Fruit fly (Drosophila melanogaster) whole organism, embryonic: ENCODE data around the gene CG31468.

Experiments used
- Aef1 ChIP-seq: fragments of 200-800 bp; sonication (Bioruptor generic); IDR thresholded peaks from 3 replicates; pipeline ENCODE4 v1.3.6; 2022; ENCODE audit warnings: missing biosample characterization, missing genetic modification characterization
- Atf-2 ChIP-seq: fragments of 200-800 bp; sonication (Bioruptor generic); optimal IDR thresholded peaks from 2 replicates; lab custom pipeline; 2016; ENCODE audit warnings: missing biosample characterization, missing genetic modification characterization
- BEAF-32 ChIP-seq: fragments of 200-800 bp; sonication (Bioruptor generic); optimal IDR thresholded peaks from 3 replicates; lab custom pipeline; 2017; ENCODE audit warnings: missing biosample characterization, missing genetic modification characterization, mild to moderate bottlenecking, moderate library complexity, missing genetic modification reagents
- CG1024 ChIP-seq: fragments of 200-800 bp; sonication (Bioruptor generic); IDR thresholded peaks from 2 replicates; pipeline ENCODE4 v1.3.6; 2022; ENCODE audit warnings: missing biosample characterization, missing genetic modification characterization
- CG10462 ChIP-seq: fragments of 200-800 bp; sonication (Bioruptor generic); optimal IDR thresholded peaks from 2 replicates; lab custom pipeline; 2016; ENCODE audit warnings: missing biosample characterization, missing genetic modification characterization
- CG10543 ChIP-seq: fragments of 200-800 bp; sonication (Bioruptor generic); optimal IDR thresholded peaks from 3 replicates; lab custom pipeline; 2017; ENCODE audit warnings: missing biosample characterization, mild to moderate bottlenecking, missing genetic modification characterization, moderate library complexity
- CG12155 ChIP-seq: fragments of 200-800 bp; sonication (Bioruptor generic); optimal IDR thresholded peaks from 3 replicates; lab custom pipeline; 2016; ENCODE audit warnings: missing biosample characterization, missing genetic modification characterization
- CG12219 ChIP-seq: fragments of 200-800 bp; sonication (Bioruptor generic); optimal IDR thresholded peaks from 3 replicates; lab custom pipeline; 2018; ENCODE audit warnings: missing biosample characterization, mild to moderate bottlenecking, missing genetic modification characterization
- CG12769 ChIP-seq: fragments of 200-800 bp; sonication (Bioruptor generic); optimal IDR thresholded peaks from 2 replicates; lab custom pipeline; 2019; ENCODE audit warnings: missing biosample characterization, mild to moderate bottlenecking, missing genetic modification characterization, moderate library complexity
- CG13624 ChIP-seq: fragments of 200-800 bp; sonication (Bioruptor generic); optimal IDR thresholded peaks from 2 replicates; lab custom pipeline; 2016; ENCODE audit warnings: missing biosample characterization, missing genetic modification characterization
- CG15479 ChIP-seq: fragments of 200-800 bp; sonication (Bioruptor generic); optimal IDR thresholded peaks from 3 replicates; lab custom pipeline; 2019; ENCODE audit warnings: missing biosample characterization, mild to moderate bottlenecking, missing genetic modification characterization, moderate library complexity
- CG15514 ChIP-seq: fragments of 200-800 bp; sonication (Bioruptor generic); optimal IDR thresholded peaks from 3 replicates; lab custom pipeline; 2017; ENCODE audit warnings: missing biosample characterization, missing genetic modification characterization, mild to moderate bottlenecking, moderate library complexity, missing genetic modification reagents
- CG2678 ChIP-seq: fragments of 200-800 bp; sonication (Bioruptor generic); optimal IDR thresholded peaks from 3 replicates; lab custom pipeline; 2019; ENCODE audit warnings: missing biosample characterization, mild to moderate bottlenecking, missing genetic modification characterization, moderate library complexity
- CG30020 ChIP-seq: fragments of 200-800 bp; optimal IDR thresholded peaks from 2 replicates; lab custom pipeline; 2019; ENCODE audit warnings: missing biosample characterization, mild to moderate bottlenecking, missing genetic modification characterization, moderate library complexity
- CG34422 ChIP-seq: fragments of 200-800 bp; sonication (Bioruptor generic); IDR thresholded peaks from 3 replicates; pipeline ENCODE4 v1.3.6; 2022; ENCODE audit warnings: missing biosample characterization, missing genetic modification characterization
- CG43689 ChIP-seq: fragments of 200-800 bp; sonication (Bioruptor generic); IDR thresholded peaks from 2 replicates; pipeline ENCODE4 v1.3.6; 2022; ENCODE audit warnings: missing biosample characterization, missing genetic modification characterization
- CG4820 ChIP-seq: fragments of 200-800 bp; sonication (Bioruptor generic); optimal IDR thresholded peaks from 3 replicates; lab custom pipeline; 2016; ENCODE audit warnings: missing biosample characterization, missing genetic modification characterization
- CG6813 ChIP-seq: fragments of 200-800 bp; sonication (Bioruptor generic); optimal IDR thresholded peaks from 2 replicates; lab custom pipeline; 2017; ENCODE audit warnings: missing biosample characterization, missing genetic modification characterization, mild to moderate bottlenecking, moderate library complexity, missing genetic modification reagents
- CG8290 ChIP-seq, 3 experiments: fragments of 200-800 bp; sonication (Bioruptor generic); optimal IDR thresholded peaks; 2 replicates each; lab custom pipeline; 2016 to 2019; ENCODE audit warnings: missing biosample characterization in 3 of 3, missing genetic modification characterization in 3 of 3, mild to moderate bottlenecking in 2 of 3, moderate library complexity in 1 of 3
- Deaf1 ChIP-seq: fragments of 200-800 bp; optimal IDR thresholded peaks from 3 replicates; lab custom pipeline; 2019; ENCODE audit warnings: missing biosample characterization, mild to moderate bottlenecking, missing genetic modification characterization, moderate library complexity
- HmgD ChIP-seq: fragments of 200-800 bp; sonication (Bioruptor generic); optimal IDR thresholded peaks from 3 replicates; lab custom pipeline; 2016; ENCODE audit warnings: missing biosample characterization, missing genetic modification characterization
- Lim3 ChIP-seq: fragments of 200-800 bp; sonication (Bioruptor generic); IDR thresholded peaks from 2 replicates; pipeline ENCODE4 v1.3.6; 2022; ENCODE audit warnings: missing biosample characterization, missing genetic modification characterization
- Med ChIP-seq: fragments of 200-800 bp; sonication (Bioruptor generic); peaks from one replicate; lab custom pipeline; 2016; ENCODE audit warnings: missing biosample characterization, missing genetic modification characterization, mild to moderate bottlenecking, inconsistent platforms, moderate library complexity
- NC2β ChIP-seq: fragments of 200-800 bp; sonication (Bioruptor generic); optimal IDR thresholded peaks from 2 replicates; lab custom pipeline; 2016; ENCODE audit warnings: missing biosample characterization, missing genetic modification characterization
- NK7.1 ChIP-seq: fragments of 200-800 bp; sonication (Bioruptor generic); optimal IDR thresholded peaks from 3 replicates; lab custom pipeline; 2016; ENCODE audit warnings: missing biosample characterization, missing genetic modification characterization
- Nf-YA ChIP-seq: fragments of 200-800 bp; sonication (Bioruptor generic); IDR thresholded peaks from 2 replicates; pipeline ENCODE4 v1.3.6; 2022; ENCODE audit warnings: missing biosample characterization, missing genetic modification characterization
- NfI ChIP-seq: fragments of 200-800 bp; sonication (Bioruptor generic); optimal IDR thresholded peaks from 3 replicates; lab custom pipeline; 2018; ENCODE audit warnings: missing biosample characterization, mild to moderate bottlenecking, missing genetic modification characterization, moderate library complexity
- Usf ChIP-seq: fragments of 200-800 bp; sonication (Bioruptor generic); optimal IDR thresholded peaks from 2 replicates; lab custom pipeline; 2017; ENCODE audit warnings: missing genotype, missing biosample characterization, missing genetic modification characterization
- ab ChIP-seq: fragments of 200-800 bp; sonication (Bioruptor generic); optimal IDR thresholded peaks from 2 replicates; lab custom pipeline; 2016; ENCODE audit warnings: missing biosample characterization, missing genetic modification characterization
- al ChIP-seq: fragments of 200-800 bp; sonication (Bioruptor generic); IDR thresholded peaks from 2 replicates; pipeline ENCODE4 v1.3.6; 2022; ENCODE audit warnings: missing biosample characterization, missing genetic modification characterization
- ase ChIP-seq: fragments of 200-800 bp; sonication (Bioruptor generic); IDR thresholded peaks from 3 replicates; pipeline ENCODE4 v1.3.6; 2022; ENCODE audit warnings: missing biosample characterization, missing genetic modification characterization
- az2 ChIP-seq: fragments of 200-800 bp; sonication (Bioruptor generic); optimal IDR thresholded peaks from 3 replicates; lab custom pipeline; 2016; ENCODE audit warnings: missing biosample characterization, missing genetic modification characterization
- bigmax ChIP-seq: fragments of 200-800 bp; sonication (Bioruptor generic); optimal IDR thresholded peaks from 2 replicates; lab custom pipeline; 2018; ENCODE audit warnings: missing biosample characterization, mild to moderate bottlenecking, missing genetic modification characterization
- btn ChIP-seq: fragments of 200-800 bp; sonication (Bioruptor generic); optimal IDR thresholded peaks from 2 replicates; lab custom pipeline; 2016; ENCODE audit warnings: missing biosample characterization, missing genetic modification characterization
- chinmo ChIP-seq: fragments of 200-800 bp; sonication (Bioruptor generic); IDR thresholded peaks from 4 replicates; pipeline ENCODE4 v1.3.6; 2022; ENCODE audit warnings: missing biosample characterization, missing genetic modification characterization; ENCODE audit not compliant: partially characterized antibody
- cwo ChIP-seq: fragments of 200-800 bp; sonication (Bioruptor generic); optimal IDR thresholded peaks from 3 replicates; lab custom pipeline; 2017; ENCODE audit warnings: missing biosample characterization, missing genetic modification characterization, mild to moderate bottlenecking, moderate library complexity, missing genetic modification reagents
- grn ChIP-seq: fragments of 200-800 bp; sonication (Bioruptor generic); optimal IDR thresholded peaks from 3 replicates; lab custom pipeline; 2017; ENCODE audit warnings: missing biosample characterization, missing genetic modification characterization
- gsb ChIP-seq: fragments of 200-800 bp; sonication (Bioruptor generic); IDR thresholded peaks from 2 replicates; pipeline ENCODE4 v1.3.6; 2022; ENCODE audit warnings: missing biosample characterization, missing genetic modification characterization
- jumu ChIP-seq: fragments of 200-800 bp; sonication (Bioruptor generic); optimal IDR thresholded peaks from 3 replicates; lab custom pipeline; 2016; ENCODE audit warnings: missing biosample characterization, missing genetic modification characterization
- ken ChIP-seq: fragments of 200-800 bp; sonication (Bioruptor generic); IDR thresholded peaks from 3 replicates; pipeline ENCODE4 v1.3.6; 2022; ENCODE audit warnings: missing biosample characterization, missing genetic modification characterization
- nau ChIP-seq: fragments of 200-800 bp; sonication (Bioruptor generic); optimal IDR thresholded peaks from 3 replicates; lab custom pipeline; 2017; ENCODE audit warnings: missing biosample characterization, mild to moderate bottlenecking, missing genetic modification characterization, missing genetic modification reagents
- org-1 ChIP-seq: fragments of 200-800 bp; sonication (Bioruptor generic); optimal IDR thresholded peaks from 2 replicates; lab custom pipeline; 2017; ENCODE audit warnings: missing biosample characterization, missing genetic modification characterization
- row ChIP-seq: fragments of 200-800 bp; sonication (Bioruptor generic); IDR thresholded peaks from 3 replicates; pipeline ENCODE4 v1.3.6; 2022; ENCODE audit warnings: missing biosample characterization, missing genetic modification characterization
- sd ChIP-seq: fragments of 200-800 bp; sonication (Bioruptor generic); optimal IDR thresholded peaks from 3 replicates; lab custom pipeline; 2018; ENCODE audit warnings: missing biosample characterization, mild to moderate bottlenecking, missing genetic modification characterization, moderate library complexity
- seq ChIP-seq: fragments of 200-800 bp; sonication (Bioruptor generic); IDR thresholded peaks from 2 replicates; pipeline ENCODE4 v1.3.6; 2022; ENCODE audit warnings: missing biosample characterization, missing genetic modification characterization
- sima ChIP-seq: fragments of 200-800 bp; sonication (Bioruptor generic); optimal IDR thresholded peaks from 2 replicates; lab custom pipeline; 2016; ENCODE audit warnings: missing biosample characterization, missing genetic modification characterization
- sob ChIP-seq: fragments of 200-800 bp; sonication (Bioruptor generic); IDR thresholded peaks from 2 replicates; pipeline ENCODE4 v1.3.6; 2022; ENCODE audit warnings: missing biosample characterization, missing genetic modification characterization
- tap ChIP-seq: fragments of 200-800 bp; optimal IDR thresholded peaks from 3 replicates; lab custom pipeline; 2019; ENCODE audit warnings: missing biosample characterization, mild to moderate bottlenecking, missing genetic modification characterization, moderate library complexity
- twi ChIP-seq: fragments of 200-800 bp; optimal IDR thresholded peaks from 2 replicates; lab custom pipeline; 2019; ENCODE audit warnings: missing biosample characterization, mild to moderate bottlenecking, missing genetic modification characterization, moderate library complexity
- zf30C ChIP-seq: fragments of 200-800 bp; sonication (Bioruptor generic); optimal IDR thresholded peaks from 3 replicates; lab custom pipeline; 2018; ENCODE audit warnings: missing biosample characterization, mild to moderate bottlenecking, missing genetic modification characterization

CG31468 gene

dm6 chr3R:23724843-23725506 lies 24.8 kb upstream of the CG31468 start (continued):
- no peak for TF ChIP-seq CG12155
- no peak for TF ChIP-seq sob (GFP tag; lab: Robert Waterston, UW)
- no peak for TF ChIP-seq ab (GFP tag; lab: Kevin White, UChicago)
- no peak for TF ChIP-seq NK7.1 (GFP tag; lab: Kevin White, UChicago)
- TF ChIP-seq CG8290 (GFP tag; optimal IDR thresholded peaks at IDR 0.05; lab: Kevin White, UChicago) = no peak
- peak in 1 of 2 experiments; percentile 8 for TF ChIP-seq CG8290 (tag; optimal IDR thresholded peaks at IDR 0.05; lab: Kevin White, UChicago)
- TF ChIP-seq seq = no peak
- no peak for TF ChIP-seq tap (tag; lab: Kevin White, UChicago)
- no peak for TF ChIP-seq CG30020 (tag; lab: Kevin White, UChicago)
- TF ChIP-seq CG6813 (GFP tag; lab: Kevin White, UChicago) = peak; percentile 8
- TF ChIP-seq Aef1 (GFP tag; lab: Robert Waterston, UW) = no peak
- TF ChIP-seq twi (tag; lab: Kevin White, UChicago) = no peak
- no peak for TF ChIP-seq ase (GFP tag; lab: Robert Waterston, UW)
- TF ChIP-seq row (GFP tag; lab: Robert Waterston, UW) = 0 out of 3 replicates have a peak, but pooled peaks have one; percentile 16
- peak; percentile 43 for TF ChIP-seq CG10543
- TF ChIP-seq grn (GFP tag; lab: Kevin White, UChicago) = peak; percentile 73
- TF ChIP-seq cwo (GFP tag; lab: Kevin White, UChicago) = peak; percentile 39
- TF ChIP-seq Atf-2 (GFP tag; lab: Kevin White, UChicago) = no peak
- no peak for TF ChIP-seq org-1
- no peak for TF ChIP-seq Deaf1 (tag; lab: Kevin White, UChicago)
- TF ChIP-seq NC2β = no peak
- TF ChIP-seq Lim3 (GFP tag; lab: Robert Waterston, UW) = no peak
- no peak for TF ChIP-seq btn (GFP tag; lab: Kevin White, UChicago)
- TF ChIP-seq ken = no peak
- no peak for TF ChIP-seq zf30C (GFP tag; lab: Kevin White, UChicago)
- TF ChIP-seq CG10462 (GFP tag; lab: Kevin White, UChicago) = no peak
- TF ChIP-seq CG13624 (GFP tag; lab: Kevin White, UChicago) = no peak
- TF ChIP-seq CG1024 = no peak
- peak; percentile 28 for TF ChIP-seq CG15479
- TF ChIP-seq chinmo (GFP tag; lab: Robert Waterston, UW) = 0 out of 4 replicates have a peak, but pooled peaks have one; percentile 16
- no peak for TF ChIP-seq sima (GFP tag; lab: Kevin White, UChicago)
- TF ChIP-seq jumu (GFP tag; lab: Kevin White, UChicago) = no peak
- no peak for TF ChIP-seq NfI (GFP tag; lab: Kevin White, UChicago)
- no peak for TF ChIP-seq CG34422 (GFP tag; lab: Robert Waterston, UW)
- TF ChIP-seq sd (tag; lab: Kevin White, UChicago) = peak; percentile 74
- TF ChIP-seq CG12769 = no peak
- peak; percentile 28 for TF ChIP-seq Med (GFP tag; lab: Kevin White, UChicago)
- TF ChIP-seq CG15514 (GFP tag; lab: Kevin White, UChicago) = peak; percentile 2
- no peak for TF ChIP-seq bigmax (GFP tag; lab: Kevin White, UChicago)
- TF ChIP-seq Nf-YA (GFP tag; lab: Robert Waterston, UW) = no peak
- no peak for TF ChIP-seq HmgD (GFP tag; lab: Kevin White, UChicago)
- no peak for TF ChIP-seq CG2678 (tag; lab: Kevin White, UChicago)
- no peak for TF ChIP-seq nau (GFP tag; lab: Kevin White, UChicago)
- no peak for TF ChIP-seq Usf (GFP tag; lab: Kevin White, UChicago)
- no peak for TF ChIP-seq CG43689 (GFP tag; lab: Robert Waterston, UW)
- TF ChIP-seq al = no peak
- no peak for TF ChIP-seq BEAF-32 (GFP tag; lab: Kevin White, UChicago)
- TF ChIP-seq az2 (GFP tag; lab: Kevin White, UChicago) = no peak
- TF ChIP-seq gsb = no peak
- no peak for TF ChIP-seq CG4820 (GFP tag; lab: Kevin White, UChicago)
- TF ChIP-seq CG12219 (GFP tag; lab: Kevin White, UChicago) = no peak
